Worm (Caenorhabditis elegans) whole organism, L4 larva: ENCODE data around the gene F46F5.13.

Experiments used
- egl-43 ChIP-seq: fragments of 200-800 bp; sonication (Bioruptor generic); IDR thresholded peaks from 2 replicates; pipeline ENCODE4 v1.3.6; 2022; ENCODE audit warnings: missing genetic modification reagents, missing genetic modification characterization, missing compliant biosample characterization
- mep-1 ChIP-seq: fragments of 150-350 bp; sonication (generic microtip); optimal IDR thresholded peaks from 3 replicates; lab custom pipeline; 2014; ENCODE audit warnings: missing biosample characterization, missing genetic modification characterization
- skn-1 ChIP-seq: fragments of 150-350 bp; optimal IDR thresholded peaks from 2 replicates; lab custom pipeline; 2014; ENCODE audit warnings: missing biosample characterization, missing genetic modification characterization

DNA sequence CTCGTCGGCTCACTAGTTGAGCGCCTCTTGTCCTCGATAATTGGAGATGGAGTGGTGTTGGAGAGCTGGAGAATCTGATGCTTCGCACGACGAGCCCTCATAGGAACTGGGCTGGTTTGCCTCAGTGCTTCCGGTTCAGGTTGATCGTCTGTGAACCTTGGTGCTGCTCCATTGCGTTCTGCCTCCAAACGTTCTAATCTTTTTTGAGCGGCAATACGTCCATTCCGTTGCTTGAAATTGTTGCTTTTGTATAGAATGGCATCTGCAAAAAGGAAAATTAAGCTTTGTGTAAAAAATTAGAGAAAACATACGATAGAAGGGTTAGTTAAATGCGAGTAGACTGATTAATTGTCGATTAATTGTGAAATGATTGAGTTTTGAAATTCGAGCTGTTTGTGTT is 9.8 kb downstream of the F46F5.13 start, which contains the start of gene F46F5.5:
- no peak for TF ChIP-seq egl-43 (GFP tag; lab: Robert Waterston, UW)
- TF ChIP-seq mep-1 = no peak
- TF ChIP-seq skn-1 (tag; lab: Kevin White, UChicago) = no peak
